Worm (Caenorhabditis elegans): ENCODE results near the gene algn-9.

- no peak for TF ChIP-seq lin-39 (tag; optimal IDR thresholded peaks at IDR 0.05)
- TF ChIP-seq nhr-90 (tag; optimal IDR thresholded peaks at IDR 0.05; ENCODE audit: poor library complexity), result no peak
- TF ChIP-seq ztf-11 (tag; optimal IDR thresholded peaks at IDR 0.05), result no peak
- no peak for TF ChIP-seq nhr-237 (tag; optimal IDR thresholded peaks at IDR 0.05)
- no peak for TF ChIP-seq pqm-1 (tag; optimal IDR thresholded peaks at IDR 0.05)
- TF ChIP-seq snpc-4 (tag; optimal IDR thresholded peaks at IDR 0.05), result no peak
- no peak for TF ChIP-seq unc-130 (tag; optimal IDR thresholded peaks at IDR 0.05)
- no peak for TF ChIP-seq jun-1 (tag; optimal IDR thresholded peaks at IDR 0.05)
- TF ChIP-seq unc-62 (GFP tag; optimal IDR thresholded peaks at IDR 0.05), result no peak
Measured at ce11 chrII:10594312-10594711, 10.2 kb downstream of the algn-9 start.

Measured in whole organism, L1 larva.